Worm (Caenorhabditis elegans) whole organism, early embryonic: ENCODE measurements around the gene ift-74.
A peak's percentile ranks its signal among the peaks of the same experiment; 100 is the strongest.

Experiments
- B0310.2 ChIP-seq: sonication (generic microtip); optimal IDR thresholded peaks from 2 replicates; lab custom pipeline; 2016; ENCODE audit warnings: mild to moderate bottlenecking, missing genetic modification characterization, missing compliant biosample characterization
- F13C5.2 ChIP-seq: sonication (generic microtip); optimal IDR thresholded peaks from 2 replicates; lab custom pipeline; 2017; ENCODE audit warnings: mild to moderate bottlenecking, missing genetic modification characterization, inconsistent platforms, missing compliant biosample characterization
- aly-1 ChIP-seq: sonication (generic microtip); optimal IDR thresholded peaks from 2 replicates; lab custom pipeline; 2016; ENCODE audit warnings: missing genetic modification characterization, missing compliant biosample characterization
- ama-1 ChIP-seq: fragments of 150-350 bp; optimal IDR thresholded peaks from 2 replicates; lab custom pipeline; 2014
- ceh-13 ChIP-seq: fragments of 200-800 bp; sonication (Bioruptor generic); optimal IDR thresholded peaks from 2 replicates; lab custom pipeline; 2018; ENCODE audit warnings: mild to moderate bottlenecking, missing genetic modification characterization, missing compliant biosample characterization
- ceh-36 ChIP-seq: sonication (generic microtip); optimal IDR thresholded peaks from 2 replicates; lab custom pipeline; 2016; ENCODE audit warnings: missing genetic modification characterization, inconsistent platforms, missing compliant biosample characterization
- ets-7 ChIP-seq: sonication (generic microtip); optimal IDR thresholded peaks from 2 replicates; lab custom pipeline; 2016; ENCODE audit warnings: missing genotype, missing genetic modification characterization, missing compliant biosample characterization
- flt-1 ChIP-seq: fragments of 200-800 bp; sonication (Bioruptor generic); IDR thresholded peaks from 2 replicates; pipeline ENCODE4 v1.3.6; 2022; ENCODE audit warnings: missing genetic modification characterization, missing compliant biosample characterization
- hmbx-1 ChIP-seq: sonication (generic microtip); optimal IDR thresholded peaks from 2 replicates; lab custom pipeline; 2016; ENCODE audit warnings: mild to moderate bottlenecking, missing genetic modification characterization, missing compliant biosample characterization
- hmg-4 ChIP-seq: fragments of 200-800 bp; sonication (Bioruptor generic); optimal IDR thresholded peaks from 2 replicates; lab custom pipeline; 2018; ENCODE audit warnings: mild to moderate bottlenecking, missing genetic modification characterization, missing compliant biosample characterization
- hnd-1 ChIP-seq: sonication (generic microtip); optimal IDR thresholded peaks from 2 replicates; lab custom pipeline; 2016; ENCODE audit warnings: missing genetic modification characterization, missing compliant biosample characterization
- pes-1 ChIP-seq: fragments of 200-800 bp; sonication (Bioruptor generic); IDR thresholded peaks from 2 replicates; pipeline ENCODE4 v1.3.6; 2022; ENCODE audit warnings: missing genetic modification reagents, missing genetic modification characterization, missing compliant biosample characterization
- scrt-1 ChIP-seq: fragments of 200-800 bp; sonication (Bioruptor generic); IDR thresholded peaks from 2 replicates; pipeline ENCODE4 v1.3.6; 2022; ENCODE audit warnings: missing genetic modification characterization, missing compliant biosample characterization
- sea-1 ChIP-seq: fragments of 200-800 bp; sonication (Bioruptor generic); conservative IDR thresholded peaks from 2 replicates; pipeline ENCODE4 v1.3.6; 2022; ENCODE audit warnings: missing genetic modification characterization, missing compliant biosample characterization
- tbx-11 ChIP-seq: fragments of 200-800 bp; sonication (Bioruptor generic); IDR thresholded peaks from 2 replicates; pipeline ENCODE4 v1.3.6; 2022; ENCODE audit warnings: missing genetic modification characterization, missing compliant biosample characterization
- tbx-37 ChIP-seq: fragments of 200-800 bp; sonication (Bioruptor generic); conservative IDR thresholded peaks from 2 replicates; pipeline ENCODE4 v1.3.6; 2022; ENCODE audit warnings: missing genetic modification reagents, missing genetic modification characterization, missing compliant biosample characterization
- tra-4 ChIP-seq: sonication (generic microtip); optimal IDR thresholded peaks from 2 replicates; lab custom pipeline; 2017; ENCODE audit warnings: missing genetic modification characterization, missing compliant biosample characterization

ift-74 gene

ce11 chrII:6713832-6714342 lies 34.1 kb downstream of the ift-74 start, which contains the start of gene dpy-2:
Gene dpy-2 (plus strand): TSS chrII:6714292.
- TF ChIP-seq B0310.2 (tag; lab: Kevin White, UChicago), result no peak

ce11 chrII:6715853-6716252 lies 36.0 kb downstream of the ift-74 start:
- TF ChIP-seq flt-1 (GFP tag; lab: Robert Waterston, UW), result no peak
- TF ChIP-seq pes-1 (GFP tag; lab: Robert Waterston, UW), result no peak
- TF ChIP-seq ceh-13 (GFP tag; lab: Kevin White, UChicago), result no peak
- TF ChIP-seq ama-1 (lab: Kevin White, UChicago), result no peak
- TF ChIP-seq aly-1 (tag; lab: Kevin White, UChicago), result no peak

- TF ChIP-seq ceh-36 (tag; lab: Kevin White, UChicago) (no peak), F13C5.2 (tag; lab: Kevin White, UChicago) (no peak), hmg-4 (no peak), sea-1 (no peak), hmbx-1 (tag; lab: Kevin White, UChicago) (no peak), tbx-11 (no peak), tbx-37 (GFP tag; lab: Robert Waterston, UW) (no peak), tra-4 (no peak), ceh-13 (GFP tag; lab: Kevin White, UChicago) (no peak), pes-1 (GFP tag; lab: Robert Waterston, UW) (no peak), ama-1 (lab: Kevin White, UChicago) (no peak), aly-1 (tag; lab: Kevin White, UChicago) (no peak), B0310.2 (tag; lab: Kevin White, UChicago) (no peak), hnd-1 (tag; lab: Kevin White, UChicago) (no peak), ets-7 (tag; lab: Kevin White, UChicago) (no peak), flt-1 (GFP tag; lab: Robert Waterston, UW) (no peak), scrt-1 (GFP tag; lab: Robert Waterston, UW) (no peak)
These were observed 36.8 kb downstream of the ift-74 start, which contains the start of the genes T14B4.5 and T14B4.20 for ce11 chrII:6716638-6717037. Gene T14B4.5 (plus strand): TSS chrII:6716863. Gene T14B4.20 (plus strand): TSS chrII:6716901.

- TF ChIP-seq scrt-1 (GFP tag; lab: Robert Waterston, UW) (no peak), tbx-11 (no peak), hmbx-1 (tag; lab: Kevin White, UChicago) (no peak), hnd-1 (tag; lab: Kevin White, UChicago) (no peak), B0310.2 (tag; lab: Kevin White, UChicago) (no peak), tbx-37 (GFP tag; lab: Robert Waterston, UW) (no peak), aly-1 (tag; lab: Kevin White, UChicago) (no peak), ets-7 (tag; lab: Kevin White, UChicago) (no peak)
These were observed 38.4 kb downstream of the ift-74 start, which contains the start of gene tsp-10 for ce11 chrII:6718221-6718620. Gene tsp-10 (plus strand): TSS chrII:6718586.

- 0 out of 2 replicates have a peak, but pooled peaks have one; percentile 49 for TF ChIP-seq tbx-11
- TF ChIP-seq ets-7 (tag; lab: Kevin White, UChicago), result no peak
- TF ChIP-seq scrt-1 (GFP tag; lab: Robert Waterston, UW), result no peak
- TF ChIP-seq tbx-37 (GFP tag; lab: Robert Waterston, UW), result peak; percentile 62
- TF ChIP-seq hmbx-1 (tag; lab: Kevin White, UChicago), result no peak
- peak; percentile 3 for TF ChIP-seq F13C5.2 (tag; lab: Kevin White, UChicago)
- TF ChIP-seq flt-1 (GFP tag; lab: Robert Waterston, UW), result 0 out of 2 replicates have a peak, but pooled peaks have one; percentile 14
- TF ChIP-seq B0310.2 (tag; lab: Kevin White, UChicago), result no peak
- no peak for TF ChIP-seq aly-1 (tag; lab: Kevin White, UChicago)
- peak; percentile 2 for TF ChIP-seq hnd-1 (tag; lab: Kevin White, UChicago)
- no peak for TF ChIP-seq ama-1 (lab: Kevin White, UChicago)
- peak; percentile 36 for TF ChIP-seq hmg-4
- no peak for TF ChIP-seq ceh-13 (GFP tag; lab: Kevin White, UChicago)
- no peak for TF ChIP-seq tra-4
- peak; percentile 68 for TF ChIP-seq pes-1 (GFP tag; lab: Robert Waterston, UW)
These were observed 41.8 kb downstream of the ift-74 start for ce11 chrII:6721581-6721980.

ce11 chrII:6726814-6727213 lies 47.0 kb downstream of the ift-74 start:
- TF ChIP-seq scrt-1 (GFP tag; lab: Robert Waterston, UW), result no peak
- no peak for TF ChIP-seq tra-4
- no peak for TF ChIP-seq pes-1 (GFP tag; lab: Robert Waterston, UW)
- no peak for TF ChIP-seq ceh-36 (tag; lab: Kevin White, UChicago)
- TF ChIP-seq B0310.2 (tag; lab: Kevin White, UChicago), result no peak
- TF ChIP-seq tbx-11, result no peak
- no peak for TF ChIP-seq aly-1 (tag; lab: Kevin White, UChicago)

ce11 chrII:6729331-6729730 lies 49.5 kb downstream of the ift-74 start, which contains the start of gene T14B4.8:
Gene T14B4.8 (minus strand): TSS chrII:6729390.
- TF ChIP-seq flt-1 (GFP tag; lab: Robert Waterston, UW) (no peak), F13C5.2 (tag; lab: Kevin White, UChicago) (no peak), hnd-1 (tag; lab: Kevin White, UChicago) (no peak), ama-1 (lab: Kevin White, UChicago) (no peak), B0310.2 (tag; lab: Kevin White, UChicago) (no peak), hmg-4 (no peak), ets-7 (tag; lab: Kevin White, UChicago) (no peak)
